Worm (Caenorhabditis elegans): Measurements from ENCODE around the gene F26A10.2.

F26A10.2 gene

DNA sequence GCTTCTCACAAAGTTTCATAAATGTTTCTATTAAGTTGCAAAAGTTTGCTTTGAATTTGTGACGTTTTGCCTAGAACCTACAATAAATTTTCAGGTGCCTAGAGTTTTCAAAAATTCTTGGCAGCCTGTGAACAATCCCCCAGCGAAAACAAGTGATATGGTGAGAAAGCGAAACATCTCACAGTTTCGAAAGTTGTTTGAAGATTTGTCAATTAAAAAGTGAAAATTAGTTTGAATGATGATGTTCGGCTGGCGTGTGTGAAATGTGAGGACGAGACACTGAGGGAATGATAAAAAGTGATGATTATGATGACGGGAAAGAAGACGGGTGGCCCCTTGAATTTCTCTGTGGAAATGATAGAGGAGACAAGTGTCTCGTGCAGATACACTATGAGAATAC is 6.4 kb downstream of the F26A10.2 start:
- TF ChIP-seq ceh-6 (GFP tag; optimal IDR thresholded peaks at IDR 0.05) (no peak), ets-4 (tag; optimal IDR thresholded peaks at IDR 0.05) (no peak), zip-5 (tag; optimal IDR thresholded peaks at IDR 0.05) (no peak), F13H6.1 (tag; optimal IDR thresholded peaks at IDR 0.05) (no peak), unc-55 (GFP tag; optimal IDR thresholded peaks at IDR 0.05) (no peak), ama-1 (optimal IDR thresholded peaks at IDR 0.05) (no peak), ahr-1 (tag; optimal IDR thresholded peaks at IDR 0.05) (no peak), fkh-10 (GFP tag; optimal IDR thresholded peaks at IDR 0.05) (no peak), ceh-22 (tag; optimal IDR thresholded peaks at IDR 0.05) (no peak), pqm-1 (tag; optimal IDR thresholded peaks at IDR 0.05) (no peak), nfya-1 (tag; optimal IDR thresholded peaks at IDR 0.05) (no peak)

DNA sequence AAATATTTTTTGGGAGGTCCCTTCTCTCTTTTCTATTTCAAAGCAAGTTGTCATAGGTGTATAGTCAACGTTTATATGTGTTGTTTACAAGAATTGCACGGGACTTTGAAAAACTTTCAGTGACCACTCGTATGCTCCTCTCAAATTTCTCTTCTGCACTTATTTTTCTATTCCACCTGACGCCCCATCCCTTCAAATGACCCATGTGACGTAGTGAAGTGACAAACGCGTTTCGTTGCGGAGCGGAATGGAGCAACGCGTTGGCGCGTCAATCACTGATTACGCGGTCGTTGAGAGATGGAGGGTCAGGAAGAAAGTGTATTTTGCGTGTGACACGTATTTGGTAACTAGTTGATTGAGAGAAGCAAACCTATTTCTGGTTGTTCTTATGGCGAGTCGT is 9.2 kb downstream of the F26A10.2 start:
- no peak for TF ChIP-seq ceh-6 (GFP tag; optimal IDR thresholded peaks at IDR 0.05)
- TF ChIP-seq hlh-6 (tag; optimal IDR thresholded peaks at IDR 0.05) = no peak
- peak; percentile 68 for TF ChIP-seq unc-55 (GFP tag; optimal IDR thresholded peaks at IDR 0.05)
- TF ChIP-seq unc-86 (tag; optimal IDR thresholded peaks at IDR 0.05) = no peak
- TF ChIP-seq ama-1 (optimal IDR thresholded peaks at IDR 0.05) = no peak
- TF ChIP-seq fkh-6 (tag; optimal IDR thresholded peaks at IDR 0.05) = no peak
- no peak for TF ChIP-seq ceh-19 (GFP tag; optimal IDR thresholded peaks at IDR 0.05)
- TF ChIP-seq hlh-30 (tag; optimal IDR thresholded peaks at IDR 0.05; ENCODE audit: insufficient read depth) = no peak

DNA sequence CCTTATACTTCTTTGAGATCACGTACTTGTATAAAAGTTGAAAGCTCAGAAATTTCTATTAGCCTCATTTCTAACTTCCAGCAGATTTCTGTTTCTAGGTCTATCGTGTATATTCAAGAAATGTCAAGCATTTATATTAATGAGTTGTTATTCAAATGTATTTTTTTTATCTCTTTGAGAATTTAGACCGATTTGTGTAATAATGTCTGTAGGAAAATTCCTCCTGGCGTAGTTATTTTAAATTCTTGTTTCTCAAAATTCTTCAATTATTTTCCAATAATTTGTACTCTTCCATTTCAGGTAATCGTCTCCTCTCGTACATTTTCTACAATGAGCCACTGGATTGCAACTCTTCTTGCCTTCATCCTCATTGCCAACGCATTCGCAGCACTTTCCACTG is 17.9 kb downstream of the F26A10.2 start, which contains the start of gene nlp-61:
nlp-61 (plus strand) TSS at position 301 of the 400 bp plus-strand sequence.
- TF ChIP-seq ceh-6 (GFP tag; optimal IDR thresholded peaks at IDR 0.05) = no peak
- TF ChIP-seq ceh-31 (tag; optimal IDR thresholded peaks at IDR 0.05) = no peak
- no peak for TF ChIP-seq lin-11 (tag; optimal IDR thresholded peaks at IDR 0.05)

DNA sequence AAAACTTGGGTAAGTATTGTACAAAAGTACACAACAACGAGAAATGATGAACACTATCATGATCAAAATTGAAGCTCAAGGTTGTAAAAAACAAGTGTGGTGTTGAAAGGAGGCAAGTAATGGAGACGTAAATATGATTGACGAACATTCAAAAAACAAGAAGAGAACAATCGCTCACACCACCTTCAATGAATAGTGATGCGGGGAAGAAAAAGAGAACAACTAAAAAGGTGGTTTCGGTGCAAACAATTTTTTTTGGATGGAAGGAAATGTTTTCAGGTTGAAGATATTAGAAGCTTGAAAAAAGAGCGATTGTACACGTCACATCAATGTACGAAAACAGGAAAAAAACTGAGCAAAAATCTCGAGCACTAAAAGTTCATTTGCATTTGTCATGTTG is 30.7 kb downstream of the F26A10.2 start:
- TF ChIP-seq ceh-45 (GFP tag; IDR thresholded peaks at IDR 0.05) (no peak), ztf-16 (tag; optimal IDR thresholded peaks at IDR 0.05) (no peak), sdc-2 (tag; optimal IDR thresholded peaks at IDR 0.05) (no peak)

DNA sequence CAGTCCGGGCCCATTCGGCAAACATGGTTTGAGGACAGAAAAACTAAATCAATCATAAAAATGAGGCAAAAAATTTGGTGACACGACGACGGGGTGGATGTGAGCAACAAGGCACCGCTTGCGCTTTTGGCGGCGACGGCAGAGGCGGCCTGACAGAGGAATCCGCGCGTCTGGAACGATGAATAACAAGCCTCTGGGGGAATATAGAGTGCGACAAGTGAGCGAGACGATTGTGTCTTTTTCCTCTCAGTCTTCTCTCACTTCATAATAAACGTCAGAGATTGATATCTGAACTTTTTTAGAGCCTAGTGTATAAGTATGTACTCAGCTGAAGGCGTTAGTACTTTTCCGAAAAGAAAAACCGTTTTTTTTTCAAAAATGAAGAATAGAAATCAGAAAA is 37.2 kb downstream of the F26A10.2 start, which contains the start of gene twk-17:
twk-17 (minus strand) TSS at position 101 of the 400 bp plus-strand sequence.
- TF ChIP-seq hlh-30 (tag; optimal IDR thresholded peaks at IDR 0.05; ENCODE audit: insufficient read depth) (no peak), ceh-2 (tag; optimal IDR thresholded peaks at IDR 0.05) (no peak), sdc-2 (tag; optimal IDR thresholded peaks at IDR 0.05) (no peak), tbx-7 (tag; optimal IDR thresholded peaks at IDR 0.05) (no peak)

DNA sequence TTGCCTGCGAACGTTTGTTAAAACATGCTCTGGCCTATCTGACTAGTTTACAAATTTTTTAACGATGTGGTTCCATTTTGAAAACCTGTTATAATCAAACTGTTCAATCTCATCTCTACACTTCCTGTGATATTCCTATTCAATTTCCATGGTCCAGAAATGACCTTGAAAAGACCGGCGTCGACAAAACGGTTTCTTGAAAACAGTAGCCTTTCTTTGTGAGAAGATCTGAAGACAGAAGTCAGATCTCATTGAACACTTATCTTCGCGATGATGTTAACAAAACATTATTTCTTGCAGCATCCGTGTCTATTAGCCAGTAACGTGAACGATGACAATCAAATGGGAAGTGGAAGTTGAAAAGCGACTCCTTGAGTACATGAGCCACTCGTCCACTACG is 48.6 kb downstream of the F26A10.2 start, which contains the start of gene C44E12.1:
C44E12.1 (plus strand) TSS at position 301 of the 400 bp plus-strand sequence.
- TF ChIP-seq ceh-24 (tag; optimal IDR thresholded peaks at IDR 0.05) (no peak), ztf-16 (tag; optimal IDR thresholded peaks at IDR 0.05) (no peak), sdc-2 (tag; optimal IDR thresholded peaks at IDR 0.05) (no peak), ama-1 (optimal IDR thresholded peaks at IDR 0.05) (no peak)

DNA sequence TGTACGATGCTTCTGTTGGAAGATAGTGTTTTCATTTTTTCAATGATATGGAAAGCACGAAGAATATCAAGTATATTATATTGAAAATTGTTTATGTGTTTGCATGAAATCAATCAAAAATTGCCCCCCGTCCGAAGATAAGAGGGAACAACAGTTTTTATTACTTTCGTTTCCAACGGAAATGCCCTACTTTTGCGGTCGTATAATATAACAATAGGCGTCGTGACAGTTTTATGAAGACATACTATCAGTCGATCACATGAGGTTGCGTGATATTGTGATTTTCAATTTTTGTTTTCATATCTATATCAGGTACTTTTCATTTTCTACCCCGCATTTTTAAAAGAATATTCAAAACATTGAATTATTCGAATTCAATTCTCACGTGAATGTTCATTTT is 49.2 kb downstream of the F26A10.2 start:
- TF ChIP-seq nhr-11 (tag; optimal IDR thresholded peaks at IDR 0.05) (no peak), C38D4.7 (GFP tag; optimal IDR thresholded peaks at IDR 0.05) (no peak), sox-4 (tag; optimal IDR thresholded peaks at IDR 0.05) (no peak), mec-3 (tag; optimal IDR thresholded peaks at IDR 0.05; ENCODE audit: borderline replicate concordance) (no peak), ref-2 (tag; optimal IDR thresholded peaks at IDR 0.05) (no peak), unc-42 (tag; optimal IDR thresholded peaks at IDR 0.05) (no peak), T23F11.4 (GFP tag; optimal IDR thresholded peaks at IDR 0.05) (no peak), ceh-31 (tag; optimal IDR thresholded peaks at IDR 0.05) (no peak)

Measured in whole organism, late embryonic.